Fruit fly (Drosophila melanogaster): ENCODE results near the gene CG43082.

DNA sequence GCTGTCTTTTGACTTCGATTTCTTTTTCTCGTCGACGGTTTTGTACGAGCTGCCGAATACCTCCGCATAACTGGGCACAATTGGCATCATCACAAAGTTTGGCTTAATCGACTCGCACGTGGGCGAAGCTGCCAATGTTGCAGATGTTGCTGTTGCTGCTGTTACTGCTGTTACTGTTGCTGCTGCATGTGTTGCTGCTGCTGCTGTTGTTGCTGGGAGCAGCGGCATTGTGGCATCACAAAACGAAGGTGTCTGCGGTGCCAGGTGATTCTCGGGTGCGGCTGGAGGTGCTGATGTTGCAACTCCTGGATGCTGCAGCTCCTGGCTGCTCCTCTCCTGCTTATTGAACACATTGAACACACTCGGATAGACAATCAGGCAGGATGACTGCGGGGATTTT lies 36.2 kb downstream of the CG43082 start:
- no peak for TF ChIP-seq tll (GFP tag; optimal IDR thresholded peaks at IDR 0.05)
- TF ChIP-seq Med (GFP tag), result peak; percentile 26
- no peak for TF ChIP-seq H2.0 (GFP tag; IDR thresholded peaks at IDR 0.05)
- no peak for TF ChIP-seq CG13894 (tag; optimal IDR thresholded peaks at IDR 0.05)
